Fruit fly (Drosophila melanogaster) whole organism, embryonic: ENCODE data around the gene Doc1.

Experiments used
- Adf1 ChIP-seq: fragments of 200-800 bp; sonication (Bioruptor generic); IDR thresholded peaks from 2 replicates; pipeline ENCODE4 v1.3.6; 2022; ENCODE audit warnings: missing biosample characterization, missing genetic modification characterization
- Atf3 ChIP-seq: fragments of 200-800 bp; sonication (Bioruptor generic); optimal IDR thresholded peaks from 3 replicates; lab custom pipeline; 2016; ENCODE audit warnings: missing biosample characterization, missing genetic modification characterization
- Awh ChIP-seq: fragments of 200-800 bp; sonication (Bioruptor generic); IDR thresholded peaks from 2 replicates; pipeline ENCODE4, ENCODE4 v1.3.6; 2022; ENCODE audit warnings: missing biosample characterization, missing genetic modification characterization
- CG11504 ChIP-seq: fragments of 200-800 bp; sonication (Bioruptor generic); optimal IDR thresholded peaks from 3 replicates; lab custom pipeline; 2019; ENCODE audit warnings: missing biosample characterization, mild to moderate bottlenecking, missing genetic modification characterization, moderate library complexity
- CG12155 ChIP-seq: fragments of 200-800 bp; sonication (Bioruptor generic); optimal IDR thresholded peaks from 3 replicates; lab custom pipeline; 2016; ENCODE audit warnings: missing biosample characterization, missing genetic modification characterization
- CG13287 ChIP-seq: fragments of 200-800 bp; sonication (Bioruptor generic); IDR thresholded peaks from 2 replicates; pipeline ENCODE4 v1.3.6; 2022; ENCODE audit warnings: missing biosample characterization, missing genetic modification characterization; ENCODE audit not compliant: partially characterized antibody
- CG1529 ChIP-seq: fragments of 200-800 bp; sonication (Bioruptor generic); optimal IDR thresholded peaks from 3 replicates; lab custom pipeline; 2018; ENCODE audit warnings: missing biosample characterization, missing genetic modification characterization
- CG15601 ChIP-seq: fragments of 200-800 bp; sonication (Bioruptor generic); optimal IDR thresholded peaks from 3 replicates; lab custom pipeline; 2019; ENCODE audit warnings: missing biosample characterization, mild to moderate bottlenecking, missing genetic modification characterization, moderate library complexity
- CG16779 ChIP-seq: fragments of 200-800 bp; sonication (Bioruptor generic); IDR thresholded peaks from 2 replicates; pipeline ENCODE4 v1.3.6; 2022; ENCODE audit warnings: missing biosample characterization, missing genetic modification characterization
- CG1792 ChIP-seq: fragments of 200-800 bp; sonication (Bioruptor generic); optimal IDR thresholded peaks from 2 replicates; lab custom pipeline; 2016; ENCODE audit warnings: missing biosample characterization, missing genetic modification characterization
- CG18011 ChIP-seq: fragments of 200-800 bp; sonication (Bioruptor generic); optimal IDR thresholded peaks from 2 replicates; lab custom pipeline; 2017; ENCODE audit warnings: missing biosample characterization, missing genetic modification characterization, mild to moderate bottlenecking, moderate library complexity, missing genotype
- CG2116 ChIP-seq: fragments of 200-800 bp; sonication (Bioruptor generic); optimal IDR thresholded peaks from 3 replicates; lab custom pipeline; 2018; ENCODE audit warnings: missing biosample characterization, mild to moderate bottlenecking, missing genetic modification characterization
- CG32767 ChIP-seq: fragments of 200-800 bp; sonication (Bioruptor generic); IDR thresholded peaks from 2 replicates; pipeline ENCODE4 v1.3.6; 2022; ENCODE audit warnings: missing biosample characterization, missing genetic modification characterization
- CG3281 ChIP-seq: fragments of 200-800 bp; sonication (Bioruptor generic); optimal IDR thresholded peaks from 3 replicates; lab custom pipeline; 2017; ENCODE audit warnings: missing biosample characterization, mild to moderate bottlenecking, missing genetic modification characterization
- CG34224 ChIP-seq: fragments of 200-800 bp; sonication (Bioruptor generic); IDR thresholded peaks from 3 replicates; pipeline ENCODE4 v1.3.6; 2022; ENCODE audit warnings: missing biosample characterization, missing genetic modification characterization; ENCODE audit not compliant: partially characterized antibody
- CG4328 ChIP-seq: fragments of 200-800 bp; sonication (Bioruptor generic); optimal IDR thresholded peaks from 3 replicates; lab custom pipeline; 2017; ENCODE audit warnings: missing biosample characterization, missing genetic modification reagents, missing genetic modification characterization
- CG6765 ChIP-seq: fragments of 200-800 bp; sonication (Bioruptor generic); optimal IDR thresholded peaks from 3 replicates; lab custom pipeline; 2017; ENCODE audit warnings: missing biosample characterization, mild to moderate bottlenecking, missing genetic modification characterization
- CG8089 ChIP-seq: fragments of 200-800 bp; sonication (Bioruptor generic); optimal IDR thresholded peaks from 3 replicates; lab custom pipeline; 2016; ENCODE audit warnings: missing biosample characterization, missing genetic modification characterization
- CG9932 ChIP-seq: fragments of 200-800 bp; sonication (Bioruptor generic); IDR thresholded peaks from 2 replicates; pipeline ENCODE4 v1.3.6; 2022; ENCODE audit warnings: missing biosample characterization, missing genetic modification characterization
- CHES-1-like ChIP-seq: fragments of 200-800 bp; sonication (Bioruptor generic); optimal IDR thresholded peaks from 2 replicates; lab custom pipeline; 2016; ENCODE audit warnings: missing biosample characterization, missing genetic modification characterization
- Gug ChIP-seq: fragments of 200-800 bp; sonication (Bioruptor generic); IDR thresholded peaks from 4 replicates; pipeline ENCODE4 v1.3.6; 2022; ENCODE audit warnings: missing biosample characterization, missing genetic modification characterization
- Hmx ChIP-seq: fragments of 200-800 bp; sonication (Bioruptor generic); optimal IDR thresholded peaks from 2 replicates; lab custom pipeline; 2016; ENCODE audit warnings: missing biosample characterization, missing genetic modification characterization
- MESR4 ChIP-seq: fragments of 200-800 bp; sonication (Bioruptor generic); optimal IDR thresholded peaks from 2 replicates; lab custom pipeline; 2018; ENCODE audit warnings: missing biosample characterization, mild to moderate bottlenecking, missing genetic modification characterization, moderate library complexity
- Myb ChIP-seq: fragments of 200-800 bp; sonication (Bioruptor generic); optimal IDR thresholded peaks from 2 replicates; lab custom pipeline; 2016; ENCODE audit warnings: missing biosample characterization, missing genetic modification characterization
- Vsx1 ChIP-seq: fragments of 200-800 bp; sonication (Bioruptor generic); optimal IDR thresholded peaks from 2 replicates; lab custom pipeline; 2017; ENCODE audit warnings: missing biosample characterization, mild to moderate bottlenecking, missing genetic modification characterization, missing genetic modification reagents
- aop ChIP-seq: fragments of 200-800 bp; sonication (Bioruptor generic); IDR thresholded peaks from 2 replicates; pipeline ENCODE4 v1.3.6; 2022; ENCODE audit warnings: missing biosample characterization, missing genetic modification characterization
- ase ChIP-seq: fragments of 200-800 bp; sonication (Bioruptor generic); IDR thresholded peaks from 3 replicates; pipeline ENCODE4 v1.3.6; 2022; ENCODE audit warnings: missing biosample characterization, missing genetic modification characterization
- bab2 ChIP-seq: fragments of 200-800 bp; sonication (Bioruptor generic); optimal IDR thresholded peaks from 2 replicates; lab custom pipeline; 2016; ENCODE audit warnings: missing biosample characterization, missing genetic modification characterization
- bcd ChIP-seq: fragments of 200-800 bp; sonication (Bioruptor generic); optimal IDR thresholded peaks from 2 replicates; lab custom pipeline; 2017; ENCODE audit warnings: missing biosample characterization, mild to moderate bottlenecking, missing genetic modification characterization
- cato ChIP-seq: fragments of 200-800 bp; sonication (Bioruptor generic); optimal IDR thresholded peaks from 2 replicates; lab custom pipeline; 2016; ENCODE audit warnings: missing biosample characterization, missing genetic modification characterization, borderline replicate concordance
- crc ChIP-seq: fragments of 200-800 bp; sonication (Bioruptor generic); optimal IDR thresholded peaks from 2 replicates; lab custom pipeline; 2016; ENCODE audit warnings: missing biosample characterization, missing genetic modification characterization
- fd102C ChIP-seq: fragments of 200-800 bp; sonication (Bioruptor generic); optimal IDR thresholded peaks from 2 replicates; lab custom pipeline; 2018; ENCODE audit warnings: missing biosample characterization, mild to moderate bottlenecking, missing genetic modification characterization, moderate library complexity
- gcm2 ChIP-seq: fragments of 200-800 bp; sonication (Bioruptor generic); optimal IDR thresholded peaks from 2 replicates; lab custom pipeline; 2016; ENCODE audit warnings: missing biosample characterization, missing genetic modification characterization
- gsb ChIP-seq: fragments of 200-800 bp; sonication (Bioruptor generic); IDR thresholded peaks from 2 replicates; pipeline ENCODE4 v1.3.6; 2022; ENCODE audit warnings: missing biosample characterization, missing genetic modification characterization
- ham ChIP-seq: fragments of 200-800 bp; sonication (Bioruptor generic); IDR thresholded peaks from 2 replicates; pipeline ENCODE4 v1.3.6; 2022; ENCODE audit warnings: missing biosample characterization, missing genetic modification characterization
- kni ChIP-seq: fragments of 200-800 bp; sonication (Bioruptor generic); optimal IDR thresholded peaks from 3 replicates; lab custom pipeline; 2017; ENCODE audit warnings: mild to moderate bottlenecking, missing biosample characterization, missing genetic modification reagents, missing genetic modification characterization
- nau ChIP-seq: fragments of 200-800 bp; sonication (Bioruptor generic); optimal IDR thresholded peaks from 3 replicates; lab custom pipeline; 2017; ENCODE audit warnings: missing biosample characterization, mild to moderate bottlenecking, missing genetic modification characterization, missing genetic modification reagents
- onecut ChIP-seq: fragments of 200-800 bp; sonication (Bioruptor generic); IDR thresholded peaks from 2 replicates; pipeline ENCODE4 v1.3.6; 2022; ENCODE audit warnings: missing biosample characterization, missing genetic modification characterization
- pan ChIP-seq, 4 experiments: fragments of >200 bp in 3 of 4; fragments of 200-800 bp in 1 of 4; sonication (Bioruptor generic) in 1 of 4; optimal IDR thresholded peaks in 3 of 4; IDR thresholded peaks in 1 of 4; 2 replicates each; pipeline versions ENCODE4 v1.3.6 to Lab custom; 2017 to 2022; ENCODE audit warnings: missing biosample characterization in 2 of 4, missing genetic modification characterization in 2 of 4, mixed read lengths in 1 of 4
- row ChIP-seq: fragments of 200-800 bp; sonication (Bioruptor generic); IDR thresholded peaks from 3 replicates; pipeline ENCODE4 v1.3.6; 2022; ENCODE audit warnings: missing biosample characterization, missing genetic modification characterization
- sens ChIP-seq: fragments of 200-800 bp; sonication (Bioruptor generic); peaks from one replicate; lab custom pipeline; 2016; ENCODE audit warnings: missing biosample characterization, missing genetic modification characterization
- sens-2 ChIP-seq: fragments of 200-800 bp; sonication (Bioruptor generic); IDR thresholded peaks from 2 replicates; pipeline ENCODE4 v1.3.6; 2022; ENCODE audit warnings: missing biosample characterization, missing genetic modification characterization
- sug ChIP-seq: fragments of 200-800 bp; optimal IDR thresholded peaks from 2 replicates; lab custom pipeline; 2019; ENCODE audit warnings: missing biosample characterization, mild to moderate bottlenecking, missing genetic modification characterization, moderate library complexity
- tap ChIP-seq: fragments of 200-800 bp; optimal IDR thresholded peaks from 3 replicates; lab custom pipeline; 2019; ENCODE audit warnings: missing biosample characterization, mild to moderate bottlenecking, missing genetic modification characterization, moderate library complexity
- tio ChIP-seq: fragments of 200-800 bp; sonication (Bioruptor generic); optimal IDR thresholded peaks from 2 replicates; lab custom pipeline; 2017; ENCODE audit warnings: missing biosample characterization, missing genetic modification characterization, inconsistent platforms
- tna ChIP-seq: fragments of 200-800 bp; sonication (Bioruptor generic); IDR thresholded peaks from 2 replicates; pipeline ENCODE4 v1.3.6; 2022; ENCODE audit warnings: missing biosample characterization, missing genetic modification characterization; ENCODE audit not compliant: partially characterized antibody
- trem ChIP-seq: fragments of 200-800 bp; optimal IDR thresholded peaks from 3 replicates; lab custom pipeline; 2019; ENCODE audit warnings: missing biosample characterization, mild to moderate bottlenecking, missing genetic modification characterization, moderate library complexity
- vnd ChIP-seq: fragments of 200-800 bp; sonication (Bioruptor generic); IDR thresholded peaks from 3 replicates; pipeline ENCODE4 v1.3.6; 2022; ENCODE audit warnings: missing biosample characterization, missing genetic modification characterization; ENCODE audit not compliant: partially characterized antibody
- z ChIP-seq: fragments of 200-800 bp; sonication (Bioruptor generic); IDR thresholded peaks from 3 replicates; pipeline ENCODE4 v1.3.6; 2022; ENCODE audit warnings: missing biosample characterization, missing genetic modification characterization

The Doc1 gene

DNA sequence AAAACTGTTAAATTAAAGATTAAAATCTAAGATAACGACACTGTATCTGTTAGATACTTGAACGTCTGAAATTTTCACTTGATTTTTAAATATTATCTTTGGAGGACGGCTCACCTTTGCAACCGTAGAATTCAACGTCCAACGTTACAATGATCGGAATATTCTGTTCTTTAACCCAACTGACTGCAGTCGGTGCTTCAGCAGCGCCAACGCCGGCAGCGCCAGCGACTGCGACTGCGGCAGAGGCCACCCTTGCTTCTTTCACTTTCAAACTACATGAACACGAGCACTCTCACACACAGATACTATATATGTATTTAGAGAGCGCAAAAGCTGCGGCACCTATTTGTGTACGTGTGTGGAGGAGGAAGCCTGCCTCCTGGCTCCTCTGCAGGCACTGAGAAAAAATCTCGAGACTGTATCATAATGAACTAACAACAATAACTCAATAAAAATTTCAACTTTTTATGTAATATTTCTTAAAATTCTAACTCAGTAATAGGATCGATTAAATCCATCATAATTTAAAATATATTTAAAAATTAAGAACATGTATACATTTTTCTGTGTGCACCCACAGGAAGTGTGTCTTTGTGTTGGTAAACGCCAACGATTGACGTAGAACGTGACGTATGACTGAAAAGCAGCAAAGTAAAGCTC, 16.4 kb downstream of the Doc1 start:
- TF ChIP-seq ham (no peak), bab2 (peak; percentile 46), tio (GFP tag; lab: Kevin White, UChicago) (peak; percentile 86), Vsx1 (GFP tag; lab: Kevin White, UChicago) (peak; percentile 66), crc (GFP tag; lab: Kevin White, UChicago) (no peak), aop (GFP tag; lab: Robert Waterston, UW) (0 out of 2 replicates have a peak, but pooled peaks have one; percentile 4), onecut (GFP tag; lab: Robert Waterston, UW) (peak; percentile 81), nau (GFP tag; lab: Kevin White, UChicago) (peak; percentile 72), kni (GFP tag; lab: Kevin White, UChicago) (peak; percentile 23), Myb (GFP tag; lab: Kevin White, UChicago) (peak; percentile 24), gsb (GFP tag; lab: Robert Waterston, UW) (peak; percentile 57; the same call in 1 of the 2 replicates), CG32767 (GFP tag; lab: Robert Waterston, UW) (peak; percentile 82), CG1792 (GFP tag; lab: Kevin White, UChicago) (peak; percentile 10), Atf3 (no peak), CG3281 (GFP tag; lab: Kevin White, UChicago) (peak; percentile 93), CG34224 (no peak), CG15601 (peak; percentile 92), sens (GFP tag; lab: Kevin White, UChicago) (peak; percentile 95), CG16779 (0 out of 2 replicates have a peak, but pooled peaks have one; percentile 66), CG12155 (peak; percentile 87), row (GFP tag; lab: Robert Waterston, UW) (peak; percentile 96), CG11504 (tag; lab: Kevin White, UChicago) (peak; percentile 91), trem (peak; percentile 82), cato (GFP tag; lab: Kevin White, UChicago) (peak; percentile 78), MESR4 (peak; percentile 25), CG1529 (GFP tag; lab: Kevin White, UChicago) (peak; percentile 81), CG13287 (GFP tag; lab: Robert Waterston, UW) (no peak), tna (GFP tag; lab: Robert Waterston, UW) (no peak), Awh (GFP tag; lab: Robert Waterston, UW) (peak; percentile 84), pan (optimal IDR thresholded peaks at IDR 0.05; lab: Kevin White, UChicago) (no peak), pan (GFP tag; optimal IDR thresholded peaks at IDR 0.05 in 1 of 2, IDR thresholded peaks at IDR 0.05 in 1 of 2) (peak in 1 of 2 experiments; percentile 86), z (GFP tag; lab: Robert Waterston, UW) (no peak), gcm2 (GFP tag; lab: Kevin White, UChicago) (peak; percentile 63), Gug (peak; percentile 72), CG2116 (peak; percentile 48), tap (tag; lab: Kevin White, UChicago) (peak; percentile 85), fd102C (GFP tag; lab: Kevin White, UChicago) (no peak), ase (GFP tag; lab: Robert Waterston, UW) (peak; percentile 76; the same call in 1 of the 3 replicates), CG9932 (GFP tag; lab: Robert Waterston, UW) (peak; percentile 94), sug (peak; percentile 92), CG6765 (GFP tag; lab: Kevin White, UChicago) (peak; percentile 85), vnd (GFP tag; lab: Robert Waterston, UW) (no peak), Adf1 (peak; percentile 93), CG18011 (GFP tag; lab: Kevin White, UChicago) (peak; percentile 62), Hmx (GFP tag; lab: Kevin White, UChicago) (peak; percentile 17), sens-2 (peak; percentile 60; the same call in 1 of the 2 replicates), CG8089 (GFP tag; lab: Kevin White, UChicago) (no peak), CG4328 (peak; percentile 87), bcd (peak; percentile 91), CHES-1-like (GFP tag; lab: Kevin White, UChicago) (peak; percentile 30)
